Worm (Caenorhabditis elegans) whole organism, L4 larva: Measurements from ENCODE around the gene parg-1.

Experiments
- daf-19 ChIP-seq: fragments of 200-800 bp; sonication (Bioruptor generic); conservative IDR thresholded peaks from 2 replicates; pipeline ENCODE4 v1.3.6; 2022; ENCODE audit warnings: missing genetic modification characterization, missing compliant biosample characterization
- egl-27 ChIP-seq: sonication (generic microtip); optimal IDR thresholded peaks from 3 replicates; lab custom pipeline; 2017; ENCODE audit warnings: missing biosample characterization, missing genetic modification reagents, missing genetic modification characterization
- lir-3 ChIP-seq: sonication (generic microtip); optimal IDR thresholded peaks from 2 replicates; lab custom pipeline; 2016; ENCODE audit warnings: mild to moderate bottlenecking, missing genetic modification characterization, missing compliant biosample characterization
- lsy-2 ChIP-seq, 2 experiments: fragments of 150-350 bp in 1 of 2; sonication (generic microtip) in 1 of 2; optimal IDR thresholded peaks; 2 replicates each; lab custom pipeline; 2014 to 2017; ENCODE audit warnings: missing biosample characterization in 2 of 2, missing genetic modification characterization in 2 of 2
- mep-1 ChIP-seq: fragments of 150-350 bp; sonication (generic microtip); optimal IDR thresholded peaks from 3 replicates; lab custom pipeline; 2014; ENCODE audit warnings: missing biosample characterization, missing genetic modification characterization
- snpc-4 ChIP-seq: fragments of 150-350 bp; optimal IDR thresholded peaks from 2 replicates; lab custom pipeline; 2014; ENCODE audit warnings: missing biosample characterization, missing genetic modification characterization
- unc-39 ChIP-seq: sonication (generic microtip); optimal IDR thresholded peaks from 2 replicates; lab custom pipeline; 2017; ENCODE audit warnings: missing biosample characterization, missing genetic modification characterization
- ztf-11 ChIP-seq: fragments of 150-350 bp; optimal IDR thresholded peaks from 2 replicates; lab custom pipeline; 2014; ENCODE audit warnings: missing biosample characterization, missing genetic modification characterization

DNA sequence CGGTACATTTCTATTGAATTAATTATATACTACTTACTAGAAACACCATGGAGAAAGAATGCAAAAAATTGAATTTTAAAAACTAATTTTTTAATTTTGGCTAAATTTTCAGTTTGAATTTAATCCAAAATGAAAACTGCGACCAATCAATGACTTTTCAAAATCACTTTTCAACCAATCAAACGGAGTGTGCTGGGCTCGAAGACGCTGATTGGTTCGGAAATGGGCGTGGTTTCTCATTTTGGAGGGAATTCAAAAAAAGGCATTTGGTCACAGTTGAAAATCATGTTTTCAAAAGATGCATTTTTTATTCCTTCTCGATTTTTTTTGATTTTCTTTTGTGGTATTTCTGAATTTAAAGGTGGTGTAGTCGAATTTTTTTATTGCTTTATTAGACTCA is 2.9 kb downstream of the parg-1 start:
- no peak for TF ChIP-seq lsy-2 (tag; optimal IDR thresholded peaks at IDR 0.05; lab: Kevin White, UChicago)
- no peak for TF ChIP-seq mep-1 (tag; lab: Kevin White, UChicago)
- no peak for TF ChIP-seq snpc-4 (tag; lab: Kevin White, UChicago)
- no peak for TF ChIP-seq daf-19 (GFP tag; lab: Robert Waterston, UW)
- no peak for TF ChIP-seq lir-3
- no peak for TF ChIP-seq egl-27 (tag; lab: Kevin White, UChicago)
- no peak for TF ChIP-seq ztf-11 (tag; lab: Kevin White, UChicago)
- no peak for TF ChIP-seq unc-39 (tag; lab: Kevin White, UChicago)
